Worm (Caenorhabditis elegans) whole organism, L4 larva: ENCODE results near the gene F58E6.11.
A peak's percentile ranks its signal among the peaks of the same experiment; 100 is the strongest.

Source experiments
- F26F4.8 ChIP-seq: fragments of 200-800 bp; sonication (Bioruptor generic); conservative IDR thresholded peaks from 2 replicates; pipeline ENCODE4 v1.3.6; 2022; ENCODE audit warnings: missing genetic modification characterization, missing compliant biosample characterization
- F37D6.2 ChIP-seq: sonication (generic microtip); optimal IDR thresholded peaks from 2 replicates; lab custom pipeline; 2016; ENCODE audit warnings: mild to moderate bottlenecking, missing genetic modification characterization, missing compliant biosample characterization
- Y75B8A.6 ChIP-seq: fragments of 200-800 bp; sonication (Bioruptor generic); IDR thresholded peaks from 2 replicates; pipeline ENCODE4 v1.3.6; 2022; ENCODE audit warnings: missing genetic modification reagents, missing genetic modification characterization, missing compliant biosample characterization
- aha-1 ChIP-seq: fragments of 150-350 bp; peaks from one replicate; lab custom pipeline; 2014; ENCODE audit warnings: missing biosample characterization, missing genetic modification characterization
- ama-1 ChIP-seq: fragments of 150-350 bp; optimal IDR thresholded peaks from 2 replicates; lab custom pipeline; 2014; ENCODE audit warnings: inconsistent platforms, mixed read lengths
- ceh-20 ChIP-seq: fragments of 200-800 bp; sonication (Bioruptor generic); IDR thresholded peaks from 2 replicates; pipeline ENCODE4 v1.3.6; 2022; ENCODE audit warnings: missing genetic modification reagents, missing genetic modification characterization, missing compliant biosample characterization
- ceh-32 ChIP-seq: sonication (generic microtip); optimal IDR thresholded peaks from 2 replicates; lab custom pipeline; 2016; ENCODE audit warnings: mild to moderate bottlenecking, missing genetic modification characterization, missing compliant biosample characterization; ENCODE audit not compliant: poor library complexity
- ces-1 ChIP-seq: fragments of 150-350 bp; sonication (generic microtip); optimal IDR thresholded peaks from 4 replicates; lab custom pipeline; 2014; ENCODE audit warnings: missing biosample characterization, missing genetic modification reagents, missing genetic modification characterization
- ctbp-1 ChIP-seq: fragments of 200-800 bp; sonication (Bioruptor generic); IDR thresholded peaks from 2 replicates; pipeline ENCODE4 v1.3.6; 2022; ENCODE audit warnings: missing genetic modification reagents, missing genetic modification characterization, missing compliant biosample characterization
- dpl-1 ChIP-seq: fragments of 150-350 bp; optimal IDR thresholded peaks from 2 replicates; lab custom pipeline; 2014; ENCODE audit warnings: missing biosample characterization, missing genetic modification reagents, missing genetic modification characterization
- dve-1 ChIP-seq: sonication (generic microtip); optimal IDR thresholded peaks from 2 replicates; lab custom pipeline; 2017; ENCODE audit warnings: antibody characterized with exemption, mild to moderate bottlenecking, missing genetic modification characterization, missing compliant biosample characterization; ENCODE audit not compliant: insufficient read depth
- egl-27 ChIP-seq: sonication (generic microtip); optimal IDR thresholded peaks from 3 replicates; lab custom pipeline; 2017; ENCODE audit warnings: missing biosample characterization, missing genetic modification reagents, missing genetic modification characterization
- fkh-10 ChIP-seq: fragments of 150-350 bp; optimal IDR thresholded peaks from 2 replicates; lab custom pipeline; 2014; ENCODE audit warnings: missing biosample characterization, missing genetic modification reagents, missing genetic modification characterization
- hmg-1.1 ChIP-seq: fragments of 200-800 bp; sonication (Bioruptor generic); IDR thresholded peaks from 2 replicates; pipeline ENCODE4 v1.3.6; 2022; ENCODE audit warnings: missing genetic modification reagents, missing genetic modification characterization, missing compliant biosample characterization
- lim-7 ChIP-seq: fragments of 200-800 bp; sonication (Bioruptor generic); IDR thresholded peaks from 2 replicates; pipeline ENCODE4 v1.3.6; 2022; ENCODE audit warnings: missing genetic modification characterization, missing compliant biosample characterization
- lin-38 ChIP-seq: fragments of 200-800 bp; sonication (Bioruptor generic); IDR thresholded peaks from 2 replicates; pipeline ENCODE4 v1.3.6; 2022; ENCODE audit warnings: missing genetic modification reagents, missing genetic modification characterization, missing compliant biosample characterization
- lin-39 ChIP-seq: fragments of 150-350 bp; optimal IDR thresholded peaks from 2 replicates; lab custom pipeline; 2014; ENCODE audit warnings: missing biosample characterization, missing genetic modification reagents, missing genetic modification characterization
- lsy-2 ChIP-seq, 2 experiments: fragments of 150-350 bp in 1 of 2; sonication (generic microtip) in 1 of 2; optimal IDR thresholded peaks; 2 replicates each; lab custom pipeline; 2014 to 2017; ENCODE audit warnings: missing biosample characterization in 2 of 2, missing genetic modification characterization in 2 of 2
- mdl-1 ChIP-seq, 2 experiments: fragments of 150-350 bp in 1 of 2; sonication (generic microtip) in 1 of 2; optimal IDR thresholded peaks; 2 replicates each; lab custom pipeline; 2014 to 2017; ENCODE audit warnings: missing biosample characterization in 2 of 2, missing genetic modification characterization in 2 of 2
- mdt-29 ChIP-seq: fragments of 200-800 bp; sonication (Bioruptor generic); IDR thresholded peaks from 2 replicates; pipeline ENCODE4 v1.3.6; 2022; ENCODE audit warnings: missing genetic modification reagents, missing genetic modification characterization, missing compliant biosample characterization
- mes-2 ChIP-seq: sonication (generic microtip); optimal IDR thresholded peaks from 2 replicates; lab custom pipeline; 2016; ENCODE audit warnings: missing genotype, mild to moderate bottlenecking, missing genetic modification characterization, missing compliant biosample characterization; ENCODE audit not compliant: poor library complexity, severe bottlenecking
- mxl-3 ChIP-seq: fragments of 200-800 bp; sonication (Bioruptor generic); optimal IDR thresholded peaks from 2 replicates; lab custom pipeline; 2018; ENCODE audit warnings: mild to moderate bottlenecking, missing genetic modification characterization, missing compliant biosample characterization
- nhr-10 ChIP-seq: fragments of 150-350 bp; optimal IDR thresholded peaks from 2 replicates; lab custom pipeline; 2014; ENCODE audit warnings: missing biosample characterization, missing genetic modification characterization
- nhr-11 ChIP-seq: fragments of 150-350 bp; optimal IDR thresholded peaks from 2 replicates; lab custom pipeline; 2014; ENCODE audit warnings: missing biosample characterization, missing genetic modification characterization
- nhr-111 ChIP-seq: fragments of 200-800 bp; sonication (Bioruptor generic); optimal IDR thresholded peaks from 2 replicates; lab custom pipeline; 2018; ENCODE audit warnings: mild to moderate bottlenecking, missing genetic modification characterization, missing compliant biosample characterization
- nhr-28 ChIP-seq: fragments of 150-350 bp; optimal IDR thresholded peaks from 2 replicates; lab custom pipeline; 2014; ENCODE audit warnings: missing biosample characterization, missing genetic modification characterization
- nhr-41 ChIP-seq: fragments of 200-800 bp; sonication (Bioruptor generic); IDR thresholded peaks from 2 replicates; pipeline ENCODE4 v1.3.6; 2022; ENCODE audit warnings: missing genetic modification reagents, missing genetic modification characterization, missing compliant biosample characterization
- nhr-6 ChIP-seq: fragments of 150-350 bp; optimal IDR thresholded peaks from 2 replicates; lab custom pipeline; 2014; ENCODE audit warnings: missing biosample characterization, missing genetic modification characterization
- nhr-77 ChIP-seq: fragments of 150-350 bp; optimal IDR thresholded peaks from 2 replicates; lab custom pipeline; 2014; ENCODE audit warnings: missing biosample characterization, missing genetic modification characterization
- php-3 ChIP-seq: fragments of 200-800 bp; sonication (Bioruptor generic); IDR thresholded peaks from 2 replicates; pipeline ENCODE4 v1.3.6; 2022; ENCODE audit warnings: missing genetic modification reagents, missing genetic modification characterization, missing compliant biosample characterization
- set-16 ChIP-seq: fragments of 200-800 bp; sonication (Bioruptor generic); IDR thresholded peaks from 2 replicates; pipeline ENCODE4 v1.3.6; 2022; ENCODE audit warnings: missing genetic modification reagents, missing genetic modification characterization, missing compliant biosample characterization
- snpc-1.2 ChIP-seq: fragments of 200-800 bp; sonication (Bioruptor generic); IDR thresholded peaks from 2 replicates; pipeline ENCODE4 v1.3.6; 2022; ENCODE audit warnings: missing genetic modification reagents, missing genetic modification characterization, missing compliant biosample characterization
- snpc-4 ChIP-seq: fragments of 150-350 bp; optimal IDR thresholded peaks from 2 replicates; lab custom pipeline; 2014; ENCODE audit warnings: missing biosample characterization, missing genetic modification characterization
- spr-3 ChIP-seq: fragments of 200-800 bp; sonication (Bioruptor generic); optimal IDR thresholded peaks from 2 replicates; lab custom pipeline; 2018; ENCODE audit warnings: mild to moderate bottlenecking, missing genetic modification characterization, missing compliant biosample characterization
- tag-97 ChIP-seq: fragments of 200-800 bp; sonication (Bioruptor generic); IDR thresholded peaks from 2 replicates; pipeline ENCODE4 v1.3.6; 2022; ENCODE audit warnings: missing genetic modification characterization, missing compliant biosample characterization
- unc-62 ChIP-seq, 3 experiments: fragments of 150-350 bp in 1 of 3; sonication (generic microtip); optimal IDR thresholded peaks in 2 of 3; peaks in 1 of 3; 1 replicate in 1 of 3; 2 replicates in 2 of 3; lab custom pipeline; 2014 to 2017; ENCODE audit warnings: missing biosample characterization in 3 of 3, missing genetic modification characterization in 3 of 3, missing genetic modification reagents in 3 of 3, missing genotype in 1 of 3
- zfp-2 ChIP-seq: sonication (generic microtip); optimal IDR thresholded peaks from 2 replicates; lab custom pipeline; 2016; ENCODE audit warnings: mild to moderate bottlenecking, missing genetic modification characterization, missing compliant biosample characterization

The F58E6.11 gene

DNA sequence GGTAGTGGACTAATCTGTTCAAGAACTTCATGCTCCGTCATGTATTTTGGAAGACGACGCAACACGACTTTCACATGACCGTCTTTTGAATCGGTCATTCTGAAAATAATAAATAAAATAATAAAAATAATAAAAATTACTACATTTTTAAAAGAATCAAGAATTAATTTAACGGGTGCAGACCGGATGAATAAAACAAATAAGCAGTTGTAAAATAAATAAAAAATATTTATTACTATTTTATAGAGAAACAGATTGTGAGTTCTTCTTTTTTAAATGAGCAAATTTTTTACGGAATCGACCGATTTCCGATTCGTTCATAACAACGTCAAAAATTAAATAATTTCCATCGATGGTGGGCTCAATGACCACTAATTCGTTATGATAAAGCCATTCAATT, 19.9 kb upstream of the F58E6.11 start, which contains the start of gene smg-4:
Gene smg-4, minus strand, starts transcription at position 101 of the 400 bp plus-strand sequence.
- TF ChIP-seq egl-27 (tag; lab: Kevin White, UChicago): no peak
- no peak for TF ChIP-seq nhr-111
- TF ChIP-seq tag-97 (GFP tag; lab: Robert Waterston, UW): no peak
- no peak for TF ChIP-seq nhr-11 (tag; lab: Kevin White, UChicago)
- TF ChIP-seq dve-1 (tag; lab: Kevin White, UChicago): no peak
- no peak for TF ChIP-seq Y75B8A.6 (GFP tag; lab: Robert Waterston, UW)
- no peak for TF ChIP-seq zfp-2 (tag; lab: Kevin White, UChicago)
- no peak for TF ChIP-seq ceh-32 (tag; lab: Kevin White, UChicago)
- TF ChIP-seq ama-1: no peak
- TF ChIP-seq mxl-3: no peak
- TF ChIP-seq, all 104 proteins: peak for 0

DNA sequence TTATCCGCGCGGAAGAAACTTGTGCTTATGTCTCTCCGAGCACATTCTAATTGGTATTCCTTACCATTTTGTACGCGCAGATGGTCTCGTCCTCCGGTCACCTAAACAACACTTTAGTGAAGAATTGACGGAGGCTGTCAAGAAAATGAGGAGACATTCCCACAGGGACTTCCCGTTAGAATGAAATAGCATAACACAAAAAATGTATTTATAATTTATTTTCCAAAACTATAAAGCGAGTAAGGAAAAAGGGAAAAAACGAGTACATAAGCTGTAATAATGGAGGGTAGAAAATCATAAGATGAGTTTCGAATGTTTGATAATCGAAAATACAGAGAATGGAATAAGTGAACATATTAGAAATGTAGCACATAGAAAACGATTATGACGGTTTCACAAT, 17.9 kb upstream of the F58E6.11 start, which contains the start of gene F46B6.12:
Gene F46B6.12, minus strand, starts transcription at position 101 of the 400 bp plus-strand sequence.
- TF ChIP-seq unc-62 (GFP tag; optimal IDR thresholded peaks at IDR 0.05 in 1 of 2; lab: Kevin White, UChicago) (peak in 1 of 2 experiments; percentile 38), unc-62 (tag; optimal IDR thresholded peaks at IDR 0.05; lab: Kevin White, UChicago) (no peak), spr-3 (GFP tag; lab: Kevin White, UChicago) (no peak)
- TF ChIP-seq, all 104 proteins: peak for 1

DNA sequence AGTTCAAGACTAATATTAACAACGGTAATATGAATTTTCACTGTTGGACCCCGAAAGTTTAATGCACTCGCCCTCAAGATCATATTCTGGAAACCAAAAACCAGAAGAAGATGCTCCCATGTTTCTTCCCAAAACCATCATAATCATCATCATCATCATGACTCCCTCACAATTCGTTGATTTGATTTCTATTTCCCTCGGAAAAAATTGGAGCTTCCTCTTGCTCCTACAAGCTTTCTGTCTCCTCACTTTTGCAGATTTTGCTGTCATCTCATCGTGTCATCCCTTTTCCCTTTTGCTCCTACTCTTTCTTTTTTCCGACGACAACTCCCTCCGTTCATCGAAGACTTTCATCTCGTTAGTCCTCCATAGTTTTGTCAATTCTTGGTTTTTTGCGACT, 14.2 kb upstream of the F58E6.11 start, which contains the start of gene F46B6.2:
Gene F46B6.2, plus strand, starts transcription at position 316 of the 400 bp plus-strand sequence.
- TF ChIP-seq ctbp-1 (0 out of 2 replicates have a peak, but pooled peaks have one; percentile 40), lin-38 (GFP tag; lab: Robert Waterston, UW) (no peak), nhr-41 (GFP tag; lab: Robert Waterston, UW) (no peak), snpc-4 (tag; lab: Kevin White, UChicago) (no peak)

DNA sequence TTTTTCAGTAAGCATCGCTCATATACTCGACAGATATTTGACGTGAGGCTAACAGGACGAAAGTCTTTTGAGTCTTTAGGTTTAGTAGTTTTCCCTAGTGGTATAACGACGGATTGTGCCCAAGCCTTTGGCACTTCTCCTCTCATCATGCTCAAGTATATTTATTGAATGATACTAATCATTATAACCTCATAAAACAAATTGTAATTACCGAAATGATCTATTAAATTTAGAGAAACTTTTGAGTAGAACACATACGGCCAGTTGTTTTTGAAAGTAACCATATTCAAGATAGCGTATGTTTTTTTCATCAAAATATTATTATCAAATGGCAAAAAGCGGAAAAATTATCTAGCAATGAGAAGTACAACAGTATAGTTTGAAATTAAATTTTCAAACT, 13.5 kb upstream of the F58E6.11 start:
- TF ChIP-seq nhr-28: no peak

DNA sequence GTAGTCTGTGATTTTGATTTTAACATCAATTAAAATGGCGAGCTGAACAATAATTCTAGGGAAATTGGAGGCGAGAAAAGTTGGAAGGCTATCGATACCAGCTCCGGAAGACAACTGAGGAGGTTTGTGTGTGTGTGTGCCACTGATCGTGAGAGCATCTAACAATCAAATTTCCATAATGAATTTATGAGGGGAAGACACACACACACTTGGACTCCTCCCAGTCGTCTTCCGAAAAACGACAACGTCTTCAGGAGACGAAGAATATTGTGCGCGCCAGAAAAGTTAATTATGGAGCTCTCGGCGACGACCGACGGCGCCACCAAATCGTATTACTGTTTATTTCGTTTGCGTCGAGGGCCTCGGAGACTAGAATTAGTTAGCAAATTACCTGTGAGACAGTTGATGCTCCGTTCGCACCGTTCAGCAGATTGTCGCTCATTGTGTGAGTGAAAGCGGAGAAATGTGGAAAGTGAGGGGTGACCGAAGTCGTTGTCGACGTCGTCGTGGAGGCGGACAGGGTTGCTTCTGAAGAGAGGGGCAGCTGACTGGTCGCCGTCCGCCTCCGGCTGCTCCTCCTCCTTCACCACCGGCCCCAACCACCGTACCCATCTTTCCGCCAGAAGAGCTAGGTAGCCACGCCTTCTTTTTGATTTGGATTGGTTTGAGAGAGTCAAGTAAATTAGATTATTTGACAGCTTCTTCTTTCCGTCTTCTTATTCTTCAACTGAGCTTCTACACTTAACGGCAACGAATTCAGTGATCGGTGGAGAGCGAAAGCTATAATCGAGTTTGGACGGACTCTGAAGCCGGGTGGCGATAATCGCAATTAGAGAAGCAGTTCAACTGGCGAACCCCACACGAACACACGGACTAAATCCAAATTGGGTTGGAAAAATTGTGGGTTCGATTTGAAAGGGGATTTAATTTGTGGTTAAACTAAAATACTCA, 11.3 kb upstream of the F58E6.11 start, which contains the start of gene unc-42:
Gene unc-42, minus strand, starts transcription at position 564 of the 951 bp plus-strand sequence.
- TF ChIP-seq mes-2 (tag; lab: Kevin White, UChicago) (no peak), aha-1 (tag; lab: Kevin White, UChicago) (peak; percentile 2), unc-62 (GFP tag; optimal IDR thresholded peaks at IDR 0.05 in 1 of 2; lab: Kevin White, UChicago) (peak in 1 of 2 experiments; percentile 4), unc-62 (tag; optimal IDR thresholded peaks at IDR 0.05; lab: Kevin White, UChicago) (no peak), lsy-2 (tag; optimal IDR thresholded peaks at IDR 0.05; lab: Kevin White, UChicago) (peak in 1 of 2 experiments; percentile 40), fkh-10 (GFP tag; lab: Kevin White, UChicago) (peak; percentile 73), mxl-3 (no peak), nhr-10 (tag; lab: Kevin White, UChicago) (no peak), egl-27 (tag; lab: Kevin White, UChicago) (no peak), ctbp-1 (peak; percentile 70), ceh-20 (GFP tag; lab: Robert Waterston, UW) (no peak), set-16 (GFP tag; lab: Robert Waterston, UW) (peak; percentile 93), mdl-1 (tag; optimal IDR thresholded peaks at IDR 0.05; lab: Kevin White, UChicago) (no peak), ces-1 (GFP tag; lab: Kevin White, UChicago) (peak; percentile 100)
- TF ChIP-seq, all 104 proteins: peak for 7

DNA sequence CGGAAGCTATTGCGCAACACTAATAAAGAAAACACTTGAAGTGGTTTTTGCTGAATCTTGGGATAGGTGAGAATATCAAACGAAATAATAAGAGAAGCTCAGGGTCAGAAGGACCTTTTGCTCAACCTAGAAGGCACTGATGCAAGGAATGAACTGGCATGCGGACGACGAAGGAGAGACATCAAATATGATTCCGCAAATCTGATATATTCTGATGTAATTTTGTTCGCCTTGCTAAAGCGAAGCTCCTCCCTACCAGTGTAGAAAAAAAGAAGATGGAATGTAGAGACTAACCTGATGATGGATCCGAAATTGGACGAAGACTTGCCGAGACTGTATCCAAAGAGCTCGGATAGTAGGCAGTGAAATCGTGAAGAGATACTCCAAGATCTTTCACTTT, 10.2 kb upstream of the F58E6.11 start:
- TF ChIP-seq F26F4.8 (GFP tag; lab: Robert Waterston, UW) (no peak), lim-7 (GFP tag; lab: Robert Waterston, UW) (no peak), nhr-28 (no peak), snpc-1.2 (GFP tag; lab: Robert Waterston, UW) (no peak), snpc-4 (tag; lab: Kevin White, UChicago) (no peak), nhr-6 (no peak), nhr-77 (no peak), php-3 (GFP tag; lab: Robert Waterston, UW) (no peak), hmg-1.1 (GFP tag; lab: Robert Waterston, UW) (no peak), ama-1 (no peak), F37D6.2 (tag; lab: Kevin White, UChicago) (no peak), fkh-10 (GFP tag; lab: Kevin White, UChicago) (peak; percentile 30), ctbp-1 (peak; percentile 68), nhr-111 (no peak), mdt-29 (no peak), lin-39 (tag; lab: Kevin White, UChicago) (no peak), ces-1 (GFP tag; lab: Kevin White, UChicago) (peak; percentile 96), dpl-1 (GFP tag; lab: Kevin White, UChicago) (no peak), lsy-2 (tag; optimal IDR thresholded peaks at IDR 0.05; lab: Kevin White, UChicago) (no peak)
